Fruit fly (Drosophila melanogaster) whole organism, embryonic: Measurements from ENCODE around the gene CG13258.

Experiments used
- ATbp ChIP-seq: fragments of 200-800 bp; sonication (Bioruptor generic); optimal IDR thresholded peaks from 2 replicates; lab custom pipeline; 2017; ENCODE audit warnings: missing biosample characterization, mild to moderate bottlenecking, missing genetic modification characterization, missing genetic modification reagents
- Abd-B ChIP-seq: fragments of 200-800 bp; sonication (Bioruptor generic); optimal IDR thresholded peaks from 2 replicates; lab custom pipeline; 2018; ENCODE audit warnings: missing biosample characterization, mild to moderate bottlenecking, missing genetic modification characterization, moderate library complexity
- CG10979 ChIP-seq: fragments of 200-800 bp; sonication (Bioruptor generic); optimal IDR thresholded peaks from 2 replicates; lab custom pipeline; 2018; ENCODE audit warnings: missing biosample characterization, mild to moderate bottlenecking, missing genetic modification characterization, moderate library complexity
- CG11085 ChIP-seq: fragments of 200-800 bp; sonication (Bioruptor generic); IDR thresholded peaks from 2 replicates; pipeline ENCODE4 v1.3.6; 2022; ENCODE audit warnings: missing biosample characterization, missing genetic modification characterization
- CG11398 ChIP-seq: fragments of 200-800 bp; sonication (Bioruptor generic); optimal IDR thresholded peaks from 2 replicates; lab custom pipeline; 2016; ENCODE audit warnings: missing biosample characterization, missing genetic modification characterization
- CG12744 ChIP-seq: fragments of 200-800 bp; sonication (Bioruptor generic); optimal IDR thresholded peaks from 2 replicates; lab custom pipeline; 2016; ENCODE audit warnings: missing biosample characterization, missing genetic modification characterization
- CG13424 ChIP-seq: fragments of 200-800 bp; sonication (Bioruptor generic); optimal IDR thresholded peaks from 2 replicates; lab custom pipeline; 2019; ENCODE audit warnings: missing biosample characterization, mild to moderate bottlenecking, missing genetic modification characterization, moderate library complexity
- CG14667 ChIP-seq: fragments of 200-800 bp; sonication (Bioruptor generic); IDR thresholded peaks from 2 replicates; pipeline ENCODE4 v1.3.6; 2022; ENCODE audit warnings: missing biosample characterization, missing genetic modification characterization
- CG14860 ChIP-seq: fragments of 200-800 bp; sonication (Bioruptor generic); IDR thresholded peaks from 3 replicates; pipeline ENCODE4 v1.3.6; 2022; ENCODE audit warnings: missing biosample characterization, missing genetic modification characterization; ENCODE audit not compliant: partially characterized antibody
- CG14965 ChIP-seq: fragments of 200-800 bp; sonication (Bioruptor generic); optimal IDR thresholded peaks from 2 replicates; lab custom pipeline; 2016; ENCODE audit warnings: missing biosample characterization, missing genetic modification characterization, borderline replicate concordance
- CG15011 ChIP-seq: fragments of 200-800 bp; sonication (Bioruptor generic); optimal IDR thresholded peaks from 3 replicates; lab custom pipeline; 2018; ENCODE audit warnings: missing biosample characterization, mild to moderate bottlenecking, missing genetic modification characterization
- CG1602 ChIP-seq: fragments of 200-800 bp; sonication (Bioruptor generic); optimal IDR thresholded peaks from 3 replicates; lab custom pipeline; 2016; ENCODE audit warnings: missing biosample characterization, missing genetic modification characterization
- CG16813 ChIP-seq: fragments of 200-800 bp; sonication (Bioruptor generic); IDR thresholded peaks from 3 replicates; pipeline ENCODE4 v1.3.6; 2022; ENCODE audit warnings: missing biosample characterization, missing genetic modification characterization; ENCODE audit not compliant: partially characterized antibody
- CG1832 ChIP-seq: fragments of 200-800 bp; sonication (Bioruptor generic); optimal IDR thresholded peaks from 2 replicates; lab custom pipeline; 2017; ENCODE audit warnings: missing biosample characterization, mild to moderate bottlenecking, missing genetic modification characterization, inconsistent platforms
- CG31224 ChIP-seq: fragments of 200-800 bp; sonication (Bioruptor generic); IDR thresholded peaks from 2 replicates; pipeline ENCODE4 v1.3.6; 2022; ENCODE audit warnings: missing biosample characterization, missing genetic modification characterization
- CG4424 ChIP-seq: fragments of 200-800 bp; sonication (Bioruptor generic); optimal IDR thresholded peaks from 3 replicates; lab custom pipeline; 2016; ENCODE audit warnings: missing biosample characterization, missing genetic modification characterization
- CG4730 ChIP-seq: fragments of 200-800 bp; sonication (Bioruptor generic); IDR thresholded peaks from 2 replicates; pipeline ENCODE4 v1.3.6; 2022; ENCODE audit warnings: missing biosample characterization, missing genetic modification characterization
- CG6175 ChIP-seq: fragments of 200-800 bp; sonication (Bioruptor generic); IDR thresholded peaks from 3 replicates; pipeline ENCODE4 v1.3.6; 2022; ENCODE audit warnings: missing biosample characterization, missing genetic modification characterization
- CG6272 ChIP-seq: fragments of 200-800 bp; sonication (Bioruptor generic); IDR thresholded peaks from 2 replicates; pipeline ENCODE4 v1.3.6; 2022; ENCODE audit warnings: missing biosample characterization, missing genetic modification characterization
- CG6654 ChIP-seq: fragments of 200-800 bp; sonication (Bioruptor generic); optimal IDR thresholded peaks from 2 replicates; lab custom pipeline; 2017; ENCODE audit warnings: missing biosample characterization, mild to moderate bottlenecking, missing genetic modification characterization
- CG7786 ChIP-seq: fragments of 200-800 bp; sonication (Bioruptor generic); optimal IDR thresholded peaks from 2 replicates; lab custom pipeline; 2016; ENCODE audit warnings: missing biosample characterization, missing genetic modification characterization
- CG7839 ChIP-seq: fragments of 200-800 bp; sonication (Bioruptor generic); optimal IDR thresholded peaks from 3 replicates; lab custom pipeline; 2018; ENCODE audit warnings: missing biosample characterization, mild to moderate bottlenecking, missing genetic modification characterization, moderate library complexity
- CrebB ChIP-seq: fragments of 200-800 bp; sonication (Bioruptor generic); optimal IDR thresholded peaks from 3 replicates; lab custom pipeline; 2018; ENCODE audit warnings: missing biosample characterization, mild to moderate bottlenecking, missing genetic modification characterization
- E2f1 ChIP-seq: fragments of 200-800 bp; sonication (Bioruptor generic); IDR thresholded peaks from 2 replicates; pipeline ENCODE4 v1.3.6; 2022; ENCODE audit warnings: missing biosample characterization, missing genetic modification characterization
- Ets97D ChIP-seq: fragments of 200-800 bp; sonication (Bioruptor generic); optimal IDR thresholded peaks from 3 replicates; lab custom pipeline; 2016; ENCODE audit warnings: missing biosample characterization, missing genetic modification characterization
- Hr3 ChIP-seq: fragments of 200-800 bp; sonication (Bioruptor generic); optimal IDR thresholded peaks from 3 replicates; lab custom pipeline; 2016; ENCODE audit warnings: missing biosample characterization, missing genetic modification characterization
- Mrtf ChIP-seq: fragments of 200-800 bp; sonication (Bioruptor generic); IDR thresholded peaks from 3 replicates; pipeline ENCODE4 v1.3.6; 2022; ENCODE audit warnings: missing biosample characterization, missing genetic modification characterization
- NC2α ChIP-seq: fragments of 200-800 bp; sonication (Bioruptor generic); optimal IDR thresholded peaks from 2 replicates; lab custom pipeline; 2016; ENCODE audit warnings: missing biosample characterization, missing genetic modification characterization
- Scr ChIP-seq: fragments of 200-800 bp; sonication (Bioruptor generic); IDR thresholded peaks from 2 replicates; pipeline ENCODE4 v1.3.6; 2022; ENCODE audit warnings: missing biosample characterization, missing genetic modification characterization; ENCODE audit not compliant: partially characterized antibody
- Sin3A ChIP-seq: fragments of >200 bp; optimal IDR thresholded peaks from 2 replicates; lab custom pipeline; 2018
- Six4 ChIP-seq: fragments of 200-800 bp; sonication (Bioruptor generic); optimal IDR thresholded peaks from 2 replicates; lab custom pipeline; 2016; ENCODE audit warnings: missing biosample characterization, missing genetic modification characterization
- Taf1 ChIP-seq: fragments of 200-800 bp; sonication (Bioruptor generic); IDR thresholded peaks from 2 replicates; pipeline ENCODE4 v1.3.6; 2022; ENCODE audit warnings: missing biosample characterization, missing genetic modification characterization
- bbx ChIP-seq: fragments of 200-800 bp; sonication (Bioruptor generic); IDR thresholded peaks from 2 replicates; pipeline ENCODE4 v1.3.6; 2022; ENCODE audit warnings: missing biosample characterization, missing genetic modification characterization; ENCODE audit not compliant: partially characterized antibody
- corto ChIP-seq: fragments of 200-800 bp; sonication (Bioruptor generic); optimal IDR thresholded peaks from 2 replicates; lab custom pipeline; 2016; ENCODE audit warnings: missing biosample characterization, mild to moderate bottlenecking, missing genetic modification characterization, moderate library complexity
- dan ChIP-seq: fragments of 200-800 bp; sonication (Bioruptor generic); IDR thresholded peaks from 2 replicates; pipeline ENCODE4 v1.3.6; 2022; ENCODE audit warnings: missing biosample characterization, missing genetic modification characterization
- dati ChIP-seq: fragments of 200-800 bp; sonication (Bioruptor generic); IDR thresholded peaks from 2 replicates; pipeline ENCODE4 v1.3.6; 2022; ENCODE audit warnings: missing biosample characterization, missing genetic modification characterization
- dmrt11E ChIP-seq: fragments of 200-800 bp; sonication (Bioruptor generic); optimal IDR thresholded peaks from 3 replicates; lab custom pipeline; 2018; ENCODE audit warnings: missing biosample characterization, mild to moderate bottlenecking, missing genetic modification characterization, moderate library complexity
- dpn ChIP-seq, 2 experiments: fragments of 200-800 bp; sonication (Bioruptor generic); optimal IDR thresholded peaks; 3 replicates each; lab custom pipeline; 2016; ENCODE audit warnings: missing biosample characterization in 2 of 2, missing genetic modification characterization in 2 of 2
- esg ChIP-seq: fragments of 200-800 bp; sonication (Bioruptor generic); conservative IDR thresholded peaks from 2 replicates; pipeline ENCODE4 v1.3.6; 2022; ENCODE audit warnings: missing biosample characterization, missing genetic modification characterization
- eyg ChIP-seq: fragments of 200-800 bp; sonication (Bioruptor generic); optimal IDR thresholded peaks from 3 replicates; lab custom pipeline; 2016; ENCODE audit warnings: missing biosample characterization, missing genetic modification characterization
- fd96Cb ChIP-seq: fragments of 200-800 bp; sonication (Bioruptor generic); optimal IDR thresholded peaks from 2 replicates; lab custom pipeline; 2018; ENCODE audit warnings: missing biosample characterization, mild to moderate bottlenecking, missing genetic modification characterization, moderate library complexity
- h ChIP-seq: fragments of >200 bp; optimal IDR thresholded peaks from 2 replicates; lab custom pipeline; 2017
- hkb ChIP-seq, 2 experiments: fragments of 200-800 bp in 1 of 2; fragments of >200 bp in 1 of 2; sonication (Bioruptor generic) in 1 of 2; IDR thresholded peaks in 1 of 2; optimal IDR thresholded peaks in 1 of 2; 2 replicates each; pipeline versions ENCODE4 v1.3.6 to Lab custom; 2017 to 2022; ENCODE audit warnings: missing biosample characterization in 1 of 2, missing genetic modification characterization in 1 of 2
- insv ChIP-seq, 2 experiments: fragments of 200-800 bp; sonication (Bioruptor generic); optimal IDR thresholded peaks; 3 replicates each; lab custom pipeline; 2016 to 2018; ENCODE audit warnings: missing biosample characterization in 2 of 2, missing genetic modification characterization in 2 of 2
- lilli ChIP-seq: fragments of 200-800 bp; sonication (Bioruptor generic); optimal IDR thresholded peaks from 3 replicates; lab custom pipeline; 2016; ENCODE audit warnings: missing biosample characterization, missing genetic modification characterization
- nau ChIP-seq: fragments of 200-800 bp; sonication (Bioruptor generic); optimal IDR thresholded peaks from 3 replicates; lab custom pipeline; 2017; ENCODE audit warnings: missing biosample characterization, mild to moderate bottlenecking, missing genetic modification characterization, missing genetic modification reagents
- pita ChIP-seq: fragments of 200-800 bp; sonication (Bioruptor generic); optimal IDR thresholded peaks from 2 replicates; lab custom pipeline; 2017; ENCODE audit warnings: missing biosample characterization, mild to moderate bottlenecking, missing genetic modification characterization
- sima ChIP-seq: fragments of 200-800 bp; sonication (Bioruptor generic); optimal IDR thresholded peaks from 2 replicates; lab custom pipeline; 2016; ENCODE audit warnings: missing biosample characterization, missing genetic modification characterization
- sqz ChIP-seq: fragments of 200-800 bp; sonication (Bioruptor generic); optimal IDR thresholded peaks from 3 replicates; lab custom pipeline; 2018; ENCODE audit warnings: missing biosample characterization, mild to moderate bottlenecking, missing genetic modification characterization
- tap ChIP-seq: fragments of 200-800 bp; optimal IDR thresholded peaks from 3 replicates; lab custom pipeline; 2019; ENCODE audit warnings: missing biosample characterization, mild to moderate bottlenecking, missing genetic modification characterization, moderate library complexity
- vfl ChIP-seq: fragments of 200-800 bp; sonication (Bioruptor generic); optimal IDR thresholded peaks from 2 replicates; lab custom pipeline; 2016; ENCODE audit warnings: missing biosample characterization, missing genetic modification characterization

CG13258 gene

DNA sequence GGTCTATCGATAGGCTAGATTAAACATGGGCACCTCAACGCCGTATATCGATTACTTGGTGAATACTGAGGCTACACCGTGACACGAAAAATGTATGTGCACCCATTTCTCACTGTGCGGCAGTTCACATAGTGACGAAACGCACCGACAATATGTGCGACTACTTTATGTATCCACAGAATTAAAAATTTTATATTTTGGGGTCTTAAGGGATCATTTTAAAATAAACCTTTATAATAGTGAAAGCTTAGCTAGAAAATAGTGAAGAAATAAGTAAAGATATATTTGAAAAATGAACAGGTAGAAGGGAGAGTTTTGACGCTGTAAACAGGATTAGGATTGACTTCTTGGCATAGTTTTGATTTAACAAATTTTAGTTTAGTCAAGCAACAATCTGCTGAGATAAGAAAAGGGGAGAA is 36.3 kb upstream of the CG13258 start, which contains the start of gene mRpL4 (continued):
- TF ChIP-seq dpn (GFP tag; optimal IDR thresholded peaks at IDR 0.05; lab: Kevin White, UChicago), result peak; percentile 79 to 84
- TF ChIP-seq eyg (GFP tag; lab: Kevin White, UChicago), result no peak
- TF ChIP-seq hkb (optimal IDR thresholded peaks at IDR 0.05; lab: Kevin White, UChicago), result no peak
- TF ChIP-seq hkb (GFP tag; IDR thresholded peaks at IDR 0.05; lab: Robert Waterston, UW), result peak; percentile 35; the same call in 1 of the 2 replicates
- TF ChIP-seq fd96Cb (tag; lab: Kevin White, UChicago), result peak; percentile 27
- no peak for TF ChIP-seq dati
- peak; percentile 72 for TF ChIP-seq Abd-B (GFP tag; lab: Kevin White, UChicago)
- TF ChIP-seq CG7786 (GFP tag; lab: Kevin White, UChicago), result peak; percentile 69
- TF ChIP-seq E2f1 (GFP tag; lab: Robert Waterston, UW), result peak; percentile 70
- peak; percentile 99 for TF ChIP-seq CG14860 (GFP tag; lab: Robert Waterston, UW)
- peak; percentile 99 for TF ChIP-seq CG16813 (GFP tag; lab: Robert Waterston, UW)
- peak; percentile 47 for TF ChIP-seq Six4 (GFP tag; lab: Kevin White, UChicago)
- no peak for TF ChIP-seq CG6654 (GFP tag; lab: Kevin White, UChicago)
- no peak for TF ChIP-seq CG15011 (GFP tag; lab: Kevin White, UChicago)
- TF ChIP-seq CG4424 (GFP tag; lab: Kevin White, UChicago), result peak; percentile 77
- peak; percentile 87 for TF ChIP-seq lilli
- TF ChIP-seq Scr (GFP tag; lab: Robert Waterston, UW), result peak; percentile 99
- peak; percentile 48 for TF ChIP-seq CG13424 (tag; lab: Kevin White, UChicago)
- peak; percentile 47; the same call in 1 of the 2 replicates for TF ChIP-seq CG4730 (GFP tag; lab: Robert Waterston, UW)
- no peak for TF ChIP-seq pita (GFP tag; lab: Kevin White, UChicago)
- TF ChIP-seq CG1832 (GFP tag; lab: Kevin White, UChicago), result no peak
- peak; percentile 46 for TF ChIP-seq Sin3A (lab: Kevin White, UChicago)
- TF ChIP-seq Mrtf (GFP tag; lab: Robert Waterston, UW), result no peak; the same call in 2 of the 3 replicates
- TF ChIP-seq nau, result no peak
- TF ChIP-seq Hr3, result peak; percentile 79
- no peak for TF ChIP-seq sqz (GFP tag; lab: Kevin White, UChicago)
- no peak for TF ChIP-seq CG7839
- no peak for TF ChIP-seq CG14965 (GFP tag; lab: Kevin White, UChicago)
- peak; percentile 58 for TF ChIP-seq CG11398 (GFP tag; lab: Kevin White, UChicago)
- TF ChIP-seq CrebB (tag; lab: Kevin White, UChicago), result no peak
- peak; percentile 47 for TF ChIP-seq CG12744 (GFP tag; lab: Kevin White, UChicago)
- TF ChIP-seq CG10979 (tag; lab: Kevin White, UChicago), result peak; percentile 50
- peak; percentile 99 for TF ChIP-seq bbx (GFP tag; lab: Robert Waterston, UW)
- TF ChIP-seq corto (GFP tag; lab: Kevin White, UChicago), result no peak
- peak; percentile 13 for TF ChIP-seq NC2α (GFP tag; lab: Kevin White, UChicago)
- TF ChIP-seq insv (GFP tag; optimal IDR thresholded peaks at IDR 0.05; lab: Kevin White, UChicago), result no peak
- TF ChIP-seq Ets97D, result peak; percentile 70
- 0 out of 2 replicates have a peak, but pooled peaks have one; percentile 18 for TF ChIP-seq CG11085 (GFP tag; lab: Robert Waterston, UW)
- TF ChIP-seq h (lab: Kevin White, UChicago), result no peak
- peak; percentile 37 for TF ChIP-seq tap
- no peak for TF ChIP-seq ATbp (GFP tag; lab: Kevin White, UChicago)
- no peak for TF ChIP-seq CG14667 (GFP tag; lab: Robert Waterston, UW)
- no peak for TF ChIP-seq dan (GFP tag; lab: Robert Waterston, UW)
- TF ChIP-seq CG1602, result peak; percentile 58
- peak; percentile 66 for TF ChIP-seq CG31224 (GFP tag; lab: Robert Waterston, UW)
- 0 out of 3 replicates have a peak, but pooled peaks have one; percentile 29 for TF ChIP-seq CG6175 (GFP tag; lab: Robert Waterston, UW)
- peak; percentile 49; the same call in 1 of the 2 replicates for TF ChIP-seq Taf1
- peak; percentile 88 for TF ChIP-seq vfl
- peak; percentile 12 for TF ChIP-seq sima (GFP tag; lab: Kevin White, UChicago)
- peak; percentile 31; the same call in 1 of the 2 replicates for TF ChIP-seq esg (GFP tag; lab: Robert Waterston, UW)
- peak; percentile 74 for TF ChIP-seq CG6272 (GFP tag; lab: Robert Waterston, UW)
- peak; percentile 46 for TF ChIP-seq dmrt11E (tag; lab: Kevin White, UChicago)
